Fruit fly (Drosophila melanogaster) Kc167 (cell line): Measurements from ENCODE around the gene mdlc.

Experiments used
- Sin3A ChIP-seq: fragments of >200 bp; optimal IDR thresholded peaks from 2 replicates; lab custom pipeline; 2018; ENCODE audit warnings: missing external identifiers
- insv ChIP-seq: fragments of >200 bp; optimal IDR thresholded peaks from 3 replicates; lab custom pipeline; 2018; ENCODE audit warnings: missing external identifiers
- psq ChIP-seq: fragments of >200 bp; optimal IDR thresholded peaks from 2 replicates; lab custom pipeline; 2017; ENCODE audit warnings: missing external identifiers

DNA sequence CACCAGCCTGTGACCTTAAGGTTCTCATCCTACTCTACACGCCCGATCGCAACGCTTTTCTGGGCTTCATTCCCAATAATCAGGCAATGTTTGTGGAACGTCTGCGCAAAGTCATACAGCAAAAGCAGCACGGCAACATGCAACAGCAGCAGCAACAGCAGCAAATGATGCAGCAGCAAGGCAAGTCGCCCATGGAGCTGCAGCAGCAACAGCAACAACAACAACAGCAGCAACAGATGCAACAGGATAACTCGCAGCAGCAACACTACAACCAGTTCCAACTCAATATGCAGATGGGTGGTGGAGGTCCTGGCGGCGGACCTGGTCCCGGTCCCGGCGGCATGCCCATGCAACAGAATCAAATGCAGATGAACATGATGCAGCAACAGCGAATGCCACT is 46.6 kb upstream of the mdlc start:
- TF ChIP-seq Sin3A (lab: Kevin White, UChicago): no peak
- no peak for TF ChIP-seq psq (lab: Kevin White, UChicago)
- TF ChIP-seq insv (lab: Kevin White, UChicago): no peak
